Worm (Caenorhabditis elegans) whole organism, dauer: ENCODE measurements around the gene spig-1.

ENCODE experiments used
- unc-62 ChIP-seq: sonication (generic microtip); optimal IDR thresholded peaks from 2 replicates; lab custom pipeline; 2017; ENCODE audit warnings: missing biosample characterization, missing genetic modification reagents, missing genetic modification characterization

spig-1 gene

DNA sequence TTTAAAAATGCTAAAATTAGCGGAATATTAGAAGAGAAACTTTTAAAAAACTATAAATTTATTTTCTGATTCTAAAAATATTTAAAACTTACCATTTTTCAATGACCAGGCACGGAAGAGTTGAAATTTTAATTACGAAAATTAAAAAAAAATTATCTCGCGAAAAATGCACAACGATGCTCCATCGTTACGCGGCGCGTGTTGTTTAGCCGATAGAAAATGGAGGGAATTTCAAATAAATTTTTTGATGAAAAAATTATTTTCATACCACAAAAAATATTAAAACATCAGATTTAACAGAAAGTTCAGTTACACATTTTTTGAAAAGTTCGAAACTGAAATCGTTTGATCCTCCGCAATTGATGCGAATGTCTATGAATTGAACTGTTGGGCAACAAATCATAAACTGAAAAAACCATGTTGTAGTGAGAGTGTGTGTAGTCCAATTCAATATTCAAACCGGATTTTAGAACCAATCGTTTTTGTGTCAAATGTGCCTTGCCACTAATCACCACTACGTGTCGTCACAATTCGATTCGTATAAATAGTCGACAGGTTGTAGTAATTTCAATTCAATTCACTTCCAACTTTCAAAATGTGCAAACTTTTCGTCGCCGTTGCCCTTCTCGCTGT lies at the start of gene spig-1, which contains the start of gene tofu-2:
TSS of gene spig-1 (plus strand) at position 583 of the 633 bp plus-strand sequence.
TSS of gene tofu-2 (minus strand) at position 116 of the 633 bp plus-strand sequence.
- no peak for TF ChIP-seq unc-62 (GFP tag; lab: Kevin White, UChicago)

DNA sequence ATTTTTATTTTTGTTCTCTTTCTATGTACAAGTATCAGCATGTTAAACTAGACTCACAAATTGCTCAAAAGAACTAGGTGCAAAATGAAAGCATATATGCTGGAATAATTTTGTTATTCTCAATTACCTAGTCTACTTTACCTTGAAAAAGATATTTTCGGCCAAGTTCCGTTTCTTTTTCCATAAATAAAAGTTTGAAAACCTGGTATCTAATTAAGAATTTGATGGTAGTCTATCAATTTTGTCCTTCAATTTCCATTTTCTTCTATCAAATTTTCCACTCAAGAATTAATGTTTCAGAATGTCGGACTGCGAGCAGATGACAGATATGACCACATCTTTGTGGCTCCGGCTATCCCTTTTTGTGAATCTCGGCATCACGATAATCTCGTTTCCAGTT lies 47.7 kb upstream of the spig-1 start, which contains the start of gene srab-4:
TSS of gene srab-4 (plus strand) at position 301 of the 400 bp plus-strand sequence.
- no peak for TF ChIP-seq unc-62 (GFP tag; lab: Kevin White, UChicago)

DNA sequence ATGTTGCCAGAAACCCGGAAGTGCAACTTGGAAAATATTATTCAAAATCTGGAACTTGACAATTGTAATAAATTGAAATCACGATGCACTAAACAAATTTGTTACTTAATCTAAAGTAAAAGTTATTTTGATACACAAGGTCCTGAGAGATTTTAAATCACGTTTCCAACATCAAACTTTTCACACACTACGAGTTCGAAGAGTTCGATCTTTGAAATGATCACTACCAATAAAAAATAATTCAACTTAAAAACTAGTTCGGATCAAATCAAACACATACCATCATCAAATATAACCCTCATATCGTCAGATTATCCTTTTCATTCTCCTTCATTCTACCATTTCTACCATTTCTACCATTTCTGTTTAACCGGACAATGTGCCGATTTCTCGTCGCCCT lies 45.6 kb upstream of the spig-1 start, which contains the start of gene spig-10:
TSS of gene spig-10 (plus strand) at position 301 of the 400 bp plus-strand sequence.
- TF ChIP-seq unc-62 (GFP tag; lab: Kevin White, UChicago): no peak

- TF ChIP-seq unc-62 (GFP tag; lab: Kevin White, UChicago): no peak
Measured at ce11 chrV:7007307-7007706, 44.2 kb upstream of the spig-1 start, which contains the start of gene drd-10. TSS of gene drd-10 (plus strand) at chrV:7007607.

DNA sequence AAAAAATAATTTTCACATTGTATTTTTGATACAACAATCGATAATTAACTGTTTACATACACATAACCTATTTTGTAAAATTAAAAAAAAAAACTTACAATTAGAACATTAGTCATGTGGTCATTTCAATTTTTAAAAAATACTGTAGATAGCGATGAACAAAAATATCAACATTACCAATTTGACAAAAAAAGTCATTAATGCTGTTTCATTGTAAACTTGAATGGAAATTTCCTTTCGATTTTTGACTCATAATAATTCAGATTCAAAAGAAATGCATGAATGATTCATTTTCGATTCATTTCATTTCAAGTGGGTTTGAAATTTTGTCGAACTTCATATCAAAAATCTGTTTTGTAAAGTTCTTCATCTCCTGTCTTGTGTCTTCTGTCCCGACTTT lies 42.1 kb upstream of the spig-1 start, which contains the start of gene C33G8.2:
TSS of gene C33G8.2 (plus strand) at position 301 of the 400 bp plus-strand sequence.
- no peak for TF ChIP-seq unc-62 (GFP tag; lab: Kevin White, UChicago)

DNA sequence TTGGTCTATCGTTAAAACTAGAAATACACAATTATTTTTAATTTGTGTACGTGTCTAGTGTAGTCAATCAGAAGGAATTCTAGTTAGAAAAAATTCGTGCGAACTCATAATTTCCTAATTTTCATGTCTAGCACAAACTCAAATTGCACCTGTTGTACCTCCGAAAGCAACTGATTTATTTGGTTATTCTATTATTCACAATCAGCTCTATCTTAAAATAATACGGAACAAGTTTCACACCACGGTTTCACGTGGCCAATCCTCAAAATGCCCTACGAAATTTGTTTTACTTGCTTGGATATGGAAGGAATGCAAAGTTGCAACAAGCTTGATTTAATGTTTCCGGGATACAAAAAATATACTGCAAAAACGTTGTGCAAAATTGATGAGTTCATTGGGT lies 38.9 kb upstream of the spig-1 start, which contains the start of gene srw-127:
TSS of gene srw-127 (plus strand) at position 301 of the 400 bp plus-strand sequence.
- TF ChIP-seq unc-62 (GFP tag; lab: Kevin White, UChicago): no peak

ce11 chrV:7015872-7016271 lies 35.6 kb upstream of the spig-1 start, which contains the start of gene C33G8.13:
TSS of gene C33G8.13 (minus strand) at chrV:7015972.
- TF ChIP-seq unc-62 (GFP tag; lab: Kevin White, UChicago): no peak

DNA sequence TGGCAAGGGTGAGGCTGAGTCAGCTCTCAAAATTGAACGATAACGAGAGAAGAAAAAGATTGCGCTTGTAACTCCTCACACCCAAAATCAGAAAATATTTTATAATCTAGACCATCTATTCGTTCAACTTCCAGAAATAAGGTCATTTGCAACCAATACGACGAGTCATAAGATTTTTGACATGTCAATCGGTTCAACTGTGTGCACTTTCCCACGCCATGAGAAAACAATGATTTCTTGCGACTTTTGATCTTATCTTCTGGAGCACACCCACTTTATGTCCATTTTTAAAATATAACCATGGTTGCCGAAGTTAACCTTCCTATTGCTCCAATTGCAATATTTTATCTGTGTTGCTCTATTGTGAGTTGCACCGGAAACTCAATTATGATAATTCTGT lies 34.5 kb upstream of the spig-1 start, which contains the start of gene srsx-32:
TSS of gene srsx-32 (plus strand) at position 301 of the 400 bp plus-strand sequence.
- TF ChIP-seq unc-62 (GFP tag; lab: Kevin White, UChicago): no peak

- TF ChIP-seq unc-62 (GFP tag; lab: Kevin White, UChicago): no peak
Measured at ce11 chrV:7021772-7022171, 29.7 kb upstream of the spig-1 start, which contains the start of gene F20A1.4. TSS of gene F20A1.4 (minus strand) at chrV:7021872.

- TF ChIP-seq unc-62 (GFP tag; lab: Kevin White, UChicago): no peak
Measured at ce11 chrV:7022981-7023380, 28.5 kb upstream of the spig-1 start.

ce11 chrV:7027055-7027454 lies 24.5 kb upstream of the spig-1 start, which contains the start of gene F20A1.6:
TSS of gene F20A1.6 (minus strand) at chrV:7027155.
- TF ChIP-seq unc-62 (GFP tag; lab: Kevin White, UChicago): no peak

ce11 chrV:7036475-7036874 lies 15.0 kb upstream of the spig-1 start, which contains the start of gene twk-11:
TSS of gene twk-11 (minus strand) at chrV:7036575.
- no peak for TF ChIP-seq unc-62 (GFP tag; lab: Kevin White, UChicago)

DNA sequence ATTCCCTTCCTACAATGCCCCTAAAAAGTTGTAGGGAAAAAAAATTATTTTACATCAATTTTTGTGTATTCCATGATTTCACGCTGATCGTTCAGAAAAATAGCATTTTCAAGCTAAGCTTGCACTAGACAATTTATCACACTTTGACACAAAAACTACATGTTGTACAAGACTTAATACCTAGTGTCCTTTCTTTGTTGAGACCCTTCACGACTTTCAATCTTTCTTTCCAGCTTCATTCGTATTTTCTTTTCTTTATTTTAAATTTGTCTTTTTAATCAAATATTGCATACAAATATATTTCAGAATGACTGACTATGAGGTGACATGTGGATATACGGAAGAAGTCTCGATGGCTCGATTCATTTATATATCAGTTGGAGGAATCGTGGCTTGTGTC lies 5.5 kb upstream of the spig-1 start, which contains the start of gene F20A1.2:
TSS of gene F20A1.2 (plus strand) at position 301 of the 400 bp plus-strand sequence.
- TF ChIP-seq unc-62 (GFP tag; lab: Kevin White, UChicago): no peak

- no peak for TF ChIP-seq unc-62 (GFP tag; lab: Kevin White, UChicago)
Measured at ce11 chrV:7047512-7047911, 4.0 kb upstream of the spig-1 start, which contains the start of gene F20A1.8. TSS of gene F20A1.8 (minus strand) at chrV:7047612.

DNA sequence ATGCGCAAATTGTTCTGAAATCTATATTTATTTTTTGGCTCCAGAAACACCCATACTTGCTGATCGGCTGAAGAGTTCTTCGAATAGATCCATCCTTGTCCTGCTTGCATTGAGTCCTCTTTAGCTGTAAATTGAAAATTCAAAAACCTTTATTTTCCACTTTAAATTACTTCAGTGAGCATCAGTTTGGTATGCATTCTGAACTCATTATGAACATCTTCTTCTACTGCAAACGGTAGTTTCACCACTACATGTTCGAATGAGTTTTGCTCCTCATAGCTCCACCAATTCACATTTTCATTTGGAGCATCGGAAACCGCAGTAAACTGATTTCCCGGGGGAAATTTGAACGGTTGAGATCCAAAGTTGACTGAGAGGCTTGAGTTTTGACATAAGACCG lies 1.4 kb upstream of the spig-1 start:
- no peak for TF ChIP-seq unc-62 (GFP tag; lab: Kevin White, UChicago)

ce11 chrV:7053100-7053499 lies 1.6 kb downstream of the spig-1 start, which contains the start of gene txt-17:
TSS of gene txt-17 (minus strand) at chrV:7053200.
- TF ChIP-seq unc-62 (GFP tag; lab: Kevin White, UChicago): no peak
